Fruit fly (Drosophila melanogaster): ENCODE measurements around the gene CG34027.
A peak's percentile ranks its signal among the peaks of the same experiment; 100 is the strongest.

CG34027 gene

DNA sequence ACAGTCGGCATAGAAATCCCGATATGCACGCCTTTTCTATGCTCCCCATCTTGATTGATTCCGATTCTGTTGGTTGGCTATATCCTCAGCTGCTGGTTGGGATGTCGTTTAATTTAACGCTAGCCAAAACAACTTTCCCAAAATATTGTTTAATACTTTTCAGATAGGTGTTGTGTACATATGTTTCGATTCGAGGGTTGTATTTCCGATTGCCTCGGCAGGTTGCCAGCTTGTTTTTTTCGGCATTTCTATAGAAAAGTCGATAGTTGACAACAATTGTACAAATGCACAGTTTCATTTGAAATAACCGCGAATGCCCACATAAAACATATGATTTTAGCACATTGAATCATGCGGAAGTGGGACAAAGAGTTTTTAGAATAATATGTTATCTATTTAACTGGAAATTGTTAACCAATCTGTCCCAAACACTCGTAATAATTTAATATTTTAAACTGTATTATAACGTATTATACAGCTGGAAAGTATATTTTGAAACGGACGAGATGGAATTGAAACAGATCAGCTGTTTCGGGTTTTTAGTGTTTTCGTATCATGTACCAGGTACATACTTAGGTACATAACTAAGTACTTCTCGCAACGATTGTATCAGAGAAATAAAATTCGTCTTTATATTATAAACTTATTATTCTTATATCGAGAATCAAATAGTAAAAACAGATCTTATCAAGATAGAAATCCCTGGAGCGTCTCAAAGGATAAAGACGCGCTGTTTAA lies 54.2 kb downstream of the CG34027 start, which contains the start of gene CG31109 (continued):
- no peak for TF ChIP-seq caup (GFP tag; optimal IDR thresholded peaks at IDR 0.05; ENCODE audit: severe bottlenecking)
- TF ChIP-seq NC2α (GFP tag; optimal IDR thresholded peaks at IDR 0.05): no peak
- TF ChIP-seq CG6791 (GFP tag; IDR thresholded peaks at IDR 0.05; ENCODE audit: partially characterized antibody): peak; percentile 37; the same call in 1 of the 3 replicates
- TF ChIP-seq CG14441 (GFP tag; IDR thresholded peaks at IDR 0.05): 0 out of 2 replicates have a peak, but pooled peaks have one; percentile 17
- no peak for TF ChIP-seq CG17385 (GFP tag; optimal IDR thresholded peaks at IDR 0.05)
- peak; percentile 22 for TF ChIP-seq CG13424 (tag; optimal IDR thresholded peaks at IDR 0.05)
- no peak for TF ChIP-seq Gsc (GFP tag; IDR thresholded peaks at IDR 0.05)
- TF ChIP-seq E2f1 (GFP tag; IDR thresholded peaks at IDR 0.05): no peak
- no peak for TF ChIP-seq CG17802 (tag; optimal IDR thresholded peaks at IDR 0.05)
- TF ChIP-seq CG8765 (GFP tag; IDR thresholded peaks at IDR 0.05): no peak
- no peak for TF ChIP-seq D19B (GFP tag; optimal IDR thresholded peaks at IDR 0.05)
- peak; percentile 11 for TF ChIP-seq CG4328 (GFP tag; optimal IDR thresholded peaks at IDR 0.05)
- no peak for TF ChIP-seq maf-S (GFP tag; optimal IDR thresholded peaks at IDR 0.05)
- peak; percentile 31 for TF ChIP-seq CG17829 (tag; optimal IDR thresholded peaks at IDR 0.05)
- TF ChIP-seq Bteb2 (GFP tag; optimal IDR thresholded peaks at IDR 0.05): peak; percentile 7
- no peak for TF ChIP-seq pita (GFP tag; optimal IDR thresholded peaks at IDR 0.05)
- TF ChIP-seq Pdp1 (GFP tag; optimal IDR thresholded peaks at IDR 0.05): peak in 1 of 2 experiments; percentile 26
- TF ChIP-seq gsb (GFP tag; IDR thresholded peaks at IDR 0.05): no peak
- no peak for TF ChIP-seq lbe (GFP tag; optimal IDR thresholded peaks at IDR 0.05)
- TF ChIP-seq CG18476 (GFP tag; optimal IDR thresholded peaks at IDR 0.05): no peak
- peak; percentile 57 for TF ChIP-seq bbx (GFP tag; IDR thresholded peaks at IDR 0.05; ENCODE audit: partially characterized antibody)
- TF ChIP-seq bowl (GFP tag; IDR thresholded peaks at IDR 0.05): no peak
- TF ChIP-seq jumu (GFP tag; optimal IDR thresholded peaks at IDR 0.05): no peak
- no peak for TF ChIP-seq prd (optimal IDR thresholded peaks at IDR 0.05)
- TF ChIP-seq prd (GFP tag; IDR thresholded peaks at IDR 0.05): no peak
- no peak for TF ChIP-seq Spps (tag; optimal IDR thresholded peaks at IDR 0.05)
- no peak for TF ChIP-seq tup (GFP tag; optimal IDR thresholded peaks at IDR 0.05)
- TF ChIP-seq CG3838 (GFP tag; optimal IDR thresholded peaks at IDR 0.05): no peak
- no peak for TF ChIP-seq tx (GFP tag; optimal IDR thresholded peaks at IDR 0.05)
- TF ChIP-seq CG6254 (GFP tag; optimal IDR thresholded peaks at IDR 0.05): no peak
- TF ChIP-seq HmgD (GFP tag; optimal IDR thresholded peaks at IDR 0.05): no peak
- TF ChIP-seq Rx (GFP tag; IDR thresholded peaks at IDR 0.05): no peak
- TF ChIP-seq CG10267 (tag; optimal IDR thresholded peaks at IDR 0.05): peak; percentile 50
- no peak for TF ChIP-seq vvl (GFP tag; IDR thresholded peaks at IDR 0.05)
- TF ChIP-seq hkb (optimal IDR thresholded peaks at IDR 0.05): no peak
- no peak for TF ChIP-seq hkb (GFP tag; IDR thresholded peaks at IDR 0.05)
- no peak for TF ChIP-seq CG11723 (GFP tag; optimal IDR thresholded peaks at IDR 0.05)
- TF ChIP-seq CG8944 (GFP tag; optimal IDR thresholded peaks at IDR 0.05): peak; percentile 22
- peak; percentile 91 for TF ChIP-seq CG1603 (tag; optimal IDR thresholded peaks at IDR 0.05)
- TF ChIP-seq B-H2 (GFP tag; optimal IDR thresholded peaks at IDR 0.05): peak; percentile 60
- TF ChIP-seq stc (GFP tag; IDR thresholded peaks at IDR 0.05): no peak
- no peak for TF ChIP-seq en (GFP tag; optimal IDR thresholded peaks at IDR 0.05)
- TF ChIP-seq Doc3 (GFP tag; IDR thresholded peaks at IDR 0.05; ENCODE audit: partially characterized antibody): 0 out of 3 replicates have a peak, but pooled peaks have one; percentile 34
- TF ChIP-seq CG13894 (tag; optimal IDR thresholded peaks at IDR 0.05): peak; percentile 42
- TF ChIP-seq tap (tag; optimal IDR thresholded peaks at IDR 0.05): no peak
- TF ChIP-seq Xrp1 (GFP tag; IDR thresholded peaks at IDR 0.05): 0 out of 2 replicates have a peak, but pooled peaks have one; percentile 8
- TF ChIP-seq jing (GFP tag; optimal IDR thresholded peaks at IDR 0.05): no peak
- TF ChIP-seq CG2712 (tag; optimal IDR thresholded peaks at IDR 0.05): peak; percentile 32
- no peak for TF ChIP-seq zen (tag; optimal IDR thresholded peaks at IDR 0.05)
- TF ChIP-seq trh (GFP tag; optimal IDR thresholded peaks at IDR 0.05): no peak

Data from whole organism, embryonic.